Worm (Caenorhabditis elegans) whole organism, mixed stage, embryonic: ENCODE measurements around the gene nca-2.

ENCODE experiments used
- blmp-1 ChIP-seq: fragments of 150-350 bp; optimal IDR thresholded peaks from 2 replicates; lab custom pipeline; 2014; ENCODE audit warnings: missing biosample characterization, missing genetic modification characterization
- drap-1 ChIP-seq: fragments of 200-800 bp; sonication (Bioruptor generic); optimal IDR thresholded peaks from 3 replicates; lab custom pipeline; 2018; ENCODE audit warnings: mild to moderate bottlenecking, missing genetic modification characterization, missing compliant biosample characterization
- lsy-2 ChIP-seq: fragments of 150-350 bp; optimal IDR thresholded peaks from 2 replicates; lab custom pipeline; 2014; ENCODE audit warnings: missing biosample characterization, missing genetic modification characterization
- nhr-12 ChIP-seq: fragments of 150-350 bp; optimal IDR thresholded peaks from 2 replicates; lab custom pipeline; 2014; ENCODE audit warnings: missing biosample characterization, missing genetic modification characterization
- nhr-2 ChIP-seq: fragments of 150-350 bp; optimal IDR thresholded peaks from 2 replicates; lab custom pipeline; 2014; ENCODE audit warnings: missing biosample characterization, missing genetic modification characterization
- unc-62 ChIP-seq: fragments of 150-350 bp; optimal IDR thresholded peaks from 2 replicates; lab custom pipeline; 2014; ENCODE audit warnings: missing biosample characterization, missing genetic modification reagents, missing genetic modification characterization

- no peak for TF ChIP-seq blmp-1 (tag; lab: Kevin White, UChicago)
- TF ChIP-seq nhr-12, result no peak
- TF ChIP-seq nhr-2 (tag; lab: Kevin White, UChicago), result no peak
- TF ChIP-seq unc-62, result no peak
- no peak for TF ChIP-seq drap-1
- TF ChIP-seq lsy-2 (tag; lab: Kevin White, UChicago), result no peak
Observed at ce11 chrIII:4944213-4944612, 21.2 kb upstream of the nca-2 start, which contains the start of gene ntl-9.
